Worm (Caenorhabditis elegans): ENCODE results near the gene F14F8.8.

ce11 chrV:16640366-16640765, 31.7 kb downstream of the F14F8.8 start:
- TF ChIP-seq snpc-3.4 (tag; optimal IDR thresholded peaks at IDR 0.05) (peak; percentile 39), snpc-1.1 (tag; optimal IDR thresholded peaks at IDR 0.05; ENCODE audit: insufficient read depth) (peak; percentile 51), Y79H2A.3 (GFP tag; conservative IDR thresholded peaks at IDR 0.05) (no peak), unc-62 (GFP tag; optimal IDR thresholded peaks at IDR 0.05) (no peak), dpl-1 (GFP tag; optimal IDR thresholded peaks at IDR 0.05) (no peak), unc-130 (GFP tag; optimal IDR thresholded peaks at IDR 0.05) (no peak), hrde-1 (tag; optimal IDR thresholded peaks at IDR 0.05; ENCODE audit: borderline replicate concordance) (peak; percentile 22), gei-17 (GFP tag; optimal IDR thresholded peaks at IDR 0.05) (no peak), nhr-27 (tag; optimal IDR thresholded peaks at IDR 0.05) (no peak), sdz-38 (tag; optimal IDR thresholded peaks at IDR 0.05) (no peak), lin-26 (GFP tag; IDR thresholded peaks at IDR 0.05) (peak; percentile 74), lag-1 (GFP tag; IDR thresholded peaks at IDR 0.05) (no peak)

Measured in whole organism, young adult.